Worm (Caenorhabditis elegans): Measurements from ENCODE around the gene F10D2.16.

DNA sequence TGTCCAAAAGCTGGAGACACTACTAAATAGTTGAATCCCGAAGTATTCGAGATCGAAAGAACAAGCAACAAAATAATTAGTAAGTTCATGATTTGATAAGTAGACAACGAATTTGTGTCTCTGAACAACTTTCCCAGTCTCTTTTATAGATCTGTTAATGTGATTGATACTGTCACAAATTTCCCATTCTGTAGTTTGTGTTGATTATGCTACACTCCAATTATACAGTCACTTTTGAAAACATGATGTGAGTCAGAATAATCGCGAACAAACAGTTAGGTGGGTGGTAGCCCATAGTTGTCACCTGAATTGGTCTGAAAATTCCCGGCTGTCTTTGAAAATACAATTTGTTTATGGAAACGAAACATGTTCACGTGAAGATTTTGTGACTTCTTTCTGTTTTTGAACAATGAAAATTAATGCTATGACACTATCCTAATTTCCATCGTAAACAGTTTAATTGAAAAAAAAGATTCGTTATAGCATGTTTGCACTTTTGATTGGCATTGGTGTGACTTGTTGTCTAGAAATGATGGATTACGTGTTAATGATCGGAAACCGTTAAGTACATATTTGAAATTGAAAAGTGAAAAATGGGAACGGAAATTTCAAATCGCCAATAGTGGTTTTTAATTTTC, 29.5 kb downstream of the F10D2.16 start, which contains the start of gene ugt-41:
- TF ChIP-seq ceh-16 (tag; optimal IDR thresholded peaks at IDR 0.05), result no peak
- TF ChIP-seq elt-3 (tag; optimal IDR thresholded peaks at IDR 0.05), result no peak
- no peak for TF ChIP-seq alr-1 (tag; optimal IDR thresholded peaks at IDR 0.05)
- TF ChIP-seq nhr-237 (tag; optimal IDR thresholded peaks at IDR 0.05), result no peak
- TF ChIP-seq nhr-11 (tag; optimal IDR thresholded peaks at IDR 0.05), result no peak
- TF ChIP-seq unc-39 (tag; optimal IDR thresholded peaks at IDR 0.05), result no peak
- TF ChIP-seq egl-27 (tag; optimal IDR thresholded peaks at IDR 0.05), result no peak
- no peak for TF ChIP-seq mdl-1 (tag; optimal IDR thresholded peaks at IDR 0.05)
- no peak for TF ChIP-seq lin-39 (tag; optimal IDR thresholded peaks at IDR 0.05)
- no peak for TF ChIP-seq R02D3.7 (tag; optimal IDR thresholded peaks at IDR 0.05)
- TF ChIP-seq lin-13 (GFP tag; optimal IDR thresholded peaks at IDR 0.05), result no peak
